Worm (Caenorhabditis elegans): ENCODE measurements around the gene txt-13.
A peak's percentile ranks its signal among the peaks of the same experiment; 100 is the strongest.

txt-13 gene

ce11 chrII:10548778-10549671, 21.4 kb upstream of the txt-13 start (continued):
- TF ChIP-seq nhr-10 (tag; optimal IDR thresholded peaks at IDR 0.05) (no peak), zag-1 (tag; optimal IDR thresholded peaks at IDR 0.05) (peak; percentile 88), lin-13 (GFP tag; optimal IDR thresholded peaks at IDR 0.05) (peak; percentile 86), nhr-237 (tag; optimal IDR thresholded peaks at IDR 0.05) (no peak), ztf-11 (tag; optimal IDR thresholded peaks at IDR 0.05) (no peak), lin-39 (tag; optimal IDR thresholded peaks at IDR 0.05) (no peak), crh-2 (tag; optimal IDR thresholded peaks at IDR 0.05) (peak; percentile 71), blmp-1 (tag; optimal IDR thresholded peaks at IDR 0.05; ENCODE audit: insufficient read depth) (peak; percentile 50), skn-1 (tag; optimal IDR thresholded peaks at IDR 0.05) (no peak), gmeb-1 (tag; optimal IDR thresholded peaks at IDR 0.05) (peak; percentile 64), C34F6.9 (tag; optimal IDR thresholded peaks at IDR 0.05) (peak; percentile 90), dmd-4 (tag; optimal IDR thresholded peaks at IDR 0.05) (no peak), lin-11 (tag; optimal IDR thresholded peaks at IDR 0.05) (peak; percentile 93), aly-2 (tag; optimal IDR thresholded peaks at IDR 0.05) (no peak), sma-3 (GFP tag; optimal IDR thresholded peaks at IDR 0.05) (peak; percentile 61), nhr-6 (tag; optimal IDR thresholded peaks at IDR 0.05) (peak; percentile 29), mbf-1 (tag; optimal IDR thresholded peaks at IDR 0.05) (no peak), unc-39 (tag; optimal IDR thresholded peaks at IDR 0.05) (no peak)

- TF ChIP-seq zag-1 (tag; optimal IDR thresholded peaks at IDR 0.05) (peak; percentile 4), crh-2 (tag; optimal IDR thresholded peaks at IDR 0.05) (peak; percentile 6), mdl-1 (tag; optimal IDR thresholded peaks at IDR 0.05) (peak in 1 of 2 experiments; percentile 19), lin-11 (tag; optimal IDR thresholded peaks at IDR 0.05) (peak; percentile 31), nhr-129 (tag; optimal IDR thresholded peaks at IDR 0.05) (peak; percentile 44), F13H6.1 (tag; optimal IDR thresholded peaks at IDR 0.05) (no peak)
These were observed 20.2 kb upstream of the txt-13 start for ce11 chrII:10550173-10550572.

DNA sequence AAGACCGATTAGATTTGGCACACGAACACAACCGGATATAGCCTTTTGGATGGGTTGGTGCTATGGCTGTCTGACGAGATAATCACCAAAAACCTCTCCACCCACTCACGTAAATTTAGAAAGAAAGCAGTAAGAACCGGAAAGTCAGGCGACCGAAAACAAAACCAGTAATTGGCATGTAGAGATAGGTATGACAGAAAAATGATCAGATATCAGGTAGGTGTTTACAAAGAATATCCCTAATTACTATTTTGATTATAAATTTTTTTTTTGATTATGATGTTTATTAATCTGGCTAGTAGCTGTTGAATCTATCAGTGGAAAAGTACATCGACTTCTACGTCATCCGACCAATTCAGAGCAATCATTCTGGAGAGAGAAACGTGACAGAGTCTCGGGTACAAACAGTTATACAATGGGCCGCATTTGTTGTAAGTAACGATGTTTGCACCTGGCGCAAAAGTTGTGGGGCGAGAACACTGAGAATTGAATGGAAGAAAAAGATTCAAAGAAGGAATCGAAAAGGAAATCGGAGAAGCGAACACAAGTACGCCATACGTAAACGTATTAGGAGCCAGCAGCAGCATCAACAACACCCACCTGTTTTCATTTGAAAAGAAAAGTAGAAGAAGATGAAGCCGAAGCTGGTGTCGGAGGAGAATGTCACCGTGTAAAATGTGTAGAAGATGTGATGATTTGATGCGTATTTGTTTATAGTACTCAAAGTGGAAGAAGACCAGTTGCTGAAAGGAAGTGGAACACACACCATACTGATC, 19.3 kb upstream of the txt-13 start:
- TF ChIP-seq peb-1 (tag; optimal IDR thresholded peaks at IDR 0.05) (no peak), sma-3 (GFP tag; optimal IDR thresholded peaks at IDR 0.05) (no peak), elt-3 (tag; optimal IDR thresholded peaks at IDR 0.05) (no peak), Y55F3AM.14 (GFP tag; optimal IDR thresholded peaks at IDR 0.05) (no peak), sem-4 (tag; optimal IDR thresholded peaks at IDR 0.05) (no peak), ama-1 (optimal IDR thresholded peaks at IDR 0.05) (no peak), nhr-25 (tag; optimal IDR thresholded peaks at IDR 0.05) (peak; percentile 58), ZK546.5 (tag; optimal IDR thresholded peaks at IDR 0.05) (no peak), alr-1 (tag; optimal IDR thresholded peaks at IDR 0.05) (no peak), mab-5 (tag; optimal IDR thresholded peaks at IDR 0.05) (no peak), nhr-23 (tag; optimal IDR thresholded peaks at IDR 0.05) (no peak), crh-2 (tag; optimal IDR thresholded peaks at IDR 0.05) (no peak), sma-9 (GFP tag; optimal IDR thresholded peaks at IDR 0.05) (peak; percentile 27), sma-9 (tag; optimal IDR thresholded peaks at IDR 0.05) (no peak), R02D3.7 (tag; optimal IDR thresholded peaks at IDR 0.05) (no peak), mdl-1 (tag; optimal IDR thresholded peaks at IDR 0.05) (no peak), nhr-11 (tag; optimal IDR thresholded peaks at IDR 0.05) (peak; percentile 47), lin-39 (tag; optimal IDR thresholded peaks at IDR 0.05) (no peak), nhr-129 (tag; optimal IDR thresholded peaks at IDR 0.05) (peak; percentile 4), lin-11 (tag; optimal IDR thresholded peaks at IDR 0.05) (no peak), fos-1 (tag; optimal IDR thresholded peaks at IDR 0.05) (no peak), ztf-4 (tag; optimal IDR thresholded peaks at IDR 0.05) (no peak), nhr-21 (tag; optimal IDR thresholded peaks at IDR 0.05) (no peak), nhr-10 (tag; optimal IDR thresholded peaks at IDR 0.05) (no peak), lin-13 (GFP tag; optimal IDR thresholded peaks at IDR 0.05) (no peak), lsy-2 (tag; optimal IDR thresholded peaks at IDR 0.05) (peak in 1 of 2 experiments; percentile 32), F13H6.1 (tag; optimal IDR thresholded peaks at IDR 0.05) (peak; percentile 21)

All from whole organism, L2 larva.